Fruit fly (Drosophila melanogaster) S2 (cell line): ENCODE data around the gene CG46306.

Experiments
- CG8478 ChIP-seq: fragments of >200 bp; optimal IDR thresholded peaks from 2 replicates; lab custom pipeline; 2018
- CTCF ChIP-seq, 2 experiments: fragments of >200 bp; optimal IDR thresholded peaks; 2 replicates each; lab custom pipeline; 2018

- TF ChIP-seq CG8478 (lab: Kevin White, UChicago) (no peak), CTCF (optimal IDR thresholded peaks at IDR 0.05; lab: Kevin White, UChicago) (no peak)
Measured at dm6 chrX:16837588-16838178, 2.4 kb upstream of the CG46306 start.
